Worm (Caenorhabditis elegans) whole organism, L4 larva: ENCODE measurements around the gene Y38F1A.8.

Experiments used
- hmg-1.1 ChIP-seq: fragments of 200-800 bp; sonication (Bioruptor generic); IDR thresholded peaks from 2 replicates; pipeline ENCODE4 v1.3.6; 2022; ENCODE audit warnings: missing genetic modification reagents, missing genetic modification characterization, missing compliant biosample characterization
- nhr-76 ChIP-seq: fragments of 150-350 bp; optimal IDR thresholded peaks from 2 replicates; lab custom pipeline; 2014; ENCODE audit warnings: missing biosample characterization, missing genetic modification characterization
- skn-1 ChIP-seq: fragments of 150-350 bp; optimal IDR thresholded peaks from 2 replicates; lab custom pipeline; 2014; ENCODE audit warnings: missing biosample characterization, missing genetic modification characterization
- zfp-3 ChIP-seq: fragments of 200-800 bp; sonication (Bioruptor generic); conservative IDR thresholded peaks from 2 replicates; pipeline ENCODE4 v1.3.6; 2022; ENCODE audit warnings: missing genetic modification reagents, missing genetic modification characterization, missing compliant biosample characterization

ce11 chrII:12984709-12985108 is 15.9 kb downstream of the Y38F1A.8 start:
- no peak for TF ChIP-seq nhr-76 (tag; lab: Kevin White, UChicago)
- TF ChIP-seq skn-1 (tag; lab: Kevin White, UChicago), result no peak
- no peak for TF ChIP-seq hmg-1.1 (GFP tag; lab: Robert Waterston, UW)
- TF ChIP-seq zfp-3 (GFP tag; lab: Robert Waterston, UW), result no peak
